Worm (Caenorhabditis elegans) whole organism, late embryonic: Measurements from ENCODE around the gene F42A9.6.

Experiments used
- C08G9.2 ChIP-seq: sonication (generic microtip); optimal IDR thresholded peaks from 2 replicates; lab custom pipeline; 2016; ENCODE audit warnings: mild to moderate bottlenecking, missing genetic modification characterization, moderate library complexity, missing compliant biosample characterization
- Y22D7AL.16 ChIP-seq: sonication (generic microtip); optimal IDR thresholded peaks from 2 replicates; lab custom pipeline; 2016; ENCODE audit warnings: missing genetic modification characterization, missing compliant biosample characterization
- ceh-18 ChIP-seq: sonication (generic microtip); optimal IDR thresholded peaks from 2 replicates; lab custom pipeline; 2016; ENCODE audit warnings: missing genetic modification characterization, missing compliant biosample characterization
- ceh-19 ChIP-seq: fragments of 200-800 bp; sonication (Bioruptor generic); optimal IDR thresholded peaks from 2 replicates; lab custom pipeline; 2018; ENCODE audit warnings: mild to moderate bottlenecking, missing genetic modification characterization, missing compliant biosample characterization
- ceh-22 ChIP-seq: sonication (generic microtip); optimal IDR thresholded peaks from 2 replicates; lab custom pipeline; 2017; ENCODE audit warnings: missing biosample characterization, missing genetic modification characterization
- ceh-31 ChIP-seq: sonication (generic microtip); optimal IDR thresholded peaks from 2 replicates; lab custom pipeline; 2016; ENCODE audit warnings: missing genetic modification characterization, missing compliant biosample characterization
- ceh-34 ChIP-seq: sonication (generic microtip); optimal IDR thresholded peaks from 2 replicates; lab custom pipeline; 2016; ENCODE audit warnings: mild to moderate bottlenecking, missing genetic modification characterization, missing compliant biosample characterization
- ceh-45 ChIP-seq: fragments of 200-800 bp; sonication (Bioruptor generic); IDR thresholded peaks from 2 replicates; pipeline ENCODE4 v1.3.6; 2022; ENCODE audit warnings: missing genetic modification reagents, missing genetic modification characterization, missing compliant biosample characterization
- ceh-9 ChIP-seq: sonication (generic microtip); optimal IDR thresholded peaks from 2 replicates; lab custom pipeline; 2016; ENCODE audit warnings: mild to moderate bottlenecking, missing genetic modification characterization, inconsistent platforms, missing compliant biosample characterization
- elt-2 ChIP-seq: sonication (generic microtip); optimal IDR thresholded peaks from 2 replicates; lab custom pipeline; 2016; ENCODE audit warnings: missing genetic modification reagents, missing genetic modification characterization, missing compliant biosample characterization
- eyg-1 ChIP-seq: sonication (generic microtip); optimal IDR thresholded peaks from 2 replicates; lab custom pipeline; 2016; ENCODE audit warnings: missing genotype, missing genetic modification characterization, missing compliant biosample characterization
- fkh-10 ChIP-seq: fragments of 150-350 bp; optimal IDR thresholded peaks from 2 replicates; lab custom pipeline; 2014; ENCODE audit warnings: missing biosample characterization, missing genetic modification reagents, missing genetic modification characterization
- gmeb-2 ChIP-seq: sonication (generic microtip); optimal IDR thresholded peaks from 2 replicates; lab custom pipeline; 2016; ENCODE audit warnings: missing genetic modification characterization, inconsistent platforms, missing compliant biosample characterization
- hlh-15 ChIP-seq: sonication (generic microtip); optimal IDR thresholded peaks from 2 replicates; lab custom pipeline; 2016; ENCODE audit warnings: missing genetic modification characterization, missing compliant biosample characterization
- hlh-6 ChIP-seq: sonication (generic microtip); optimal IDR thresholded peaks from 2 replicates; lab custom pipeline; 2016; ENCODE audit warnings: missing genotype, missing genetic modification characterization, missing compliant biosample characterization
- lim-6 ChIP-seq: sonication (generic microtip); optimal IDR thresholded peaks from 2 replicates; lab custom pipeline; 2016; ENCODE audit warnings: missing genetic modification characterization, missing compliant biosample characterization
- madf-2 ChIP-seq: sonication (generic microtip); optimal IDR thresholded peaks from 2 replicates; lab custom pipeline; 2017; ENCODE audit warnings: missing genetic modification characterization, missing compliant biosample characterization
- nfya-1 ChIP-seq: sonication (generic microtip); optimal IDR thresholded peaks from 2 replicates; lab custom pipeline; 2017; ENCODE audit warnings: missing genetic modification characterization, mild to moderate bottlenecking, missing compliant biosample characterization, antibody characterized with exemption, moderate library complexity
- nhr-232 ChIP-seq: sonication (generic microtip); optimal IDR thresholded peaks from 2 replicates; lab custom pipeline; 2016; ENCODE audit warnings: missing genetic modification characterization, missing compliant biosample characterization
- npax-4 ChIP-seq: sonication (generic microtip); optimal IDR thresholded peaks from 2 replicates; lab custom pipeline; 2016; ENCODE audit warnings: missing genetic modification characterization, missing compliant biosample characterization
- pag-3 ChIP-seq: sonication (generic microtip); optimal IDR thresholded peaks from 2 replicates; lab custom pipeline; 2016; ENCODE audit warnings: missing compliant biosample characterization, missing genetic modification characterization, borderline replicate concordance
- pax-1 ChIP-seq: fragments of 150-350 bp; optimal IDR thresholded peaks from 2 replicates; lab custom pipeline; 2014; ENCODE audit warnings: missing biosample characterization, missing genetic modification characterization
- pha-4 ChIP-seq: fragments of 150-350 bp; optimal IDR thresholded peaks from 2 replicates; lab custom pipeline; 2018; ENCODE audit warnings: missing biosample characterization, missing genetic modification reagents, missing genetic modification characterization
- pqm-1 ChIP-seq: sonication (generic microtip); optimal IDR thresholded peaks from 2 replicates; lab custom pipeline; 2016; ENCODE audit warnings: missing genetic modification characterization, missing compliant biosample characterization
- pros-1 ChIP-seq: fragments of 150-350 bp; optimal IDR thresholded peaks from 2 replicates; lab custom pipeline; 2014; ENCODE audit warnings: missing biosample characterization, missing genetic modification reagents, missing genetic modification characterization
- ref-2 ChIP-seq: sonication (generic microtip); optimal IDR thresholded peaks from 2 replicates; lab custom pipeline; 2016; ENCODE audit warnings: missing genetic modification characterization, missing compliant biosample characterization
- sdc-2 ChIP-seq: sonication (generic microtip); optimal IDR thresholded peaks from 2 replicates; lab custom pipeline; 2016; ENCODE audit warnings: missing genotype, missing genetic modification characterization, missing compliant biosample characterization
- syd-9 ChIP-seq: sonication (generic microtip); optimal IDR thresholded peaks from 2 replicates; lab custom pipeline; 2016; ENCODE audit warnings: mild to moderate bottlenecking, missing genetic modification characterization, moderate library complexity, missing compliant biosample characterization
- tbx-2 ChIP-seq: sonication (generic microtip); optimal IDR thresholded peaks from 2 replicates; lab custom pipeline; 2016; ENCODE audit warnings: missing genetic modification characterization, missing compliant biosample characterization
- tbx-7 ChIP-seq: sonication (generic microtip); optimal IDR thresholded peaks from 2 replicates; lab custom pipeline; 2016; ENCODE audit warnings: missing genotype, missing genetic modification characterization, missing compliant biosample characterization
- unc-3 ChIP-seq, 2 experiments: fragments of 200-800 bp in 1 of 2; sonication (Bioruptor generic) in 1 of 2; sonication (generic microtip) in 1 of 2; conservative IDR thresholded peaks in 1 of 2; optimal IDR thresholded peaks in 1 of 2; 2 replicates each; pipeline versions ENCODE4 v1.3.6 to Lab custom; 2016 to 2022; ENCODE audit warnings: missing compliant biosample characterization in 2 of 2, missing genetic modification characterization in 2 of 2, missing genetic modification reagents in 1 of 2
- unc-42 ChIP-seq: sonication (generic microtip); optimal IDR thresholded peaks from 2 replicates; lab custom pipeline; 2016; ENCODE audit warnings: missing genotype, missing genetic modification characterization, missing compliant biosample characterization
- unc-55 ChIP-seq: sonication (generic microtip); optimal IDR thresholded peaks from 2 replicates; lab custom pipeline; 2017; ENCODE audit warnings: missing biosample characterization, missing genetic modification reagents, missing genetic modification characterization
- unc-86 ChIP-seq: sonication (generic microtip); optimal IDR thresholded peaks from 2 replicates; lab custom pipeline; 2016; ENCODE audit warnings: missing genetic modification characterization, missing compliant biosample characterization
- zip-5 ChIP-seq: sonication (generic microtip); optimal IDR thresholded peaks from 2 replicates; lab custom pipeline; 2016; ENCODE audit warnings: missing genetic modification characterization, missing compliant biosample characterization
- ztf-16 ChIP-seq: sonication (generic microtip); optimal IDR thresholded peaks from 2 replicates; lab custom pipeline; 2017; ENCODE audit warnings: missing genetic modification characterization, missing compliant biosample characterization

The F42A9.6 gene

DNA sequence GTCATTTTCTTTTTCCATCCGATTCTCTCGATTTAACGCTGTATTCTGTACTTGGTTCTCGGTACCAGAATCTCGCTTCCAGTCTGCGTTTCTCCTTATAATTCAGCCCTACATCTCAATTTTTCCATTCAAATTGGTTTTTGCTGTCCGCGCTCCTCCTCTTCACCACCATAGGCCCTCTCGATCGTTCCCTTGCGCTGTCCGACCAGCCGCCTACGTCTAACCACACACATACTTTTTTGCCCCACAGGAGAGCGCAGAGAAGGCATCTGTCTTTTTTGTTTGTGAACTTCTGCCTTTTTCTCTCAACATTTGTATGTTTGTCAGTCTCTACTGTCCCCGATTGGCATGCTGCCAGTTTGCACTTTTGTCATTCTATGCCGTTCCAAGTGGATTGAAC, 18.3 kb downstream of the F42A9.6 start, which contains the start of gene F42A9.11:
Gene F42A9.11 (plus strand): TSS at position 310 of the 400 bp plus-strand sequence.
- TF ChIP-seq tbx-2 (peak; percentile 8), C08G9.2 (tag; lab: Kevin White, UChicago) (peak; percentile 17), pax-1 (tag; lab: Kevin White, UChicago) (no peak), ceh-31 (tag; lab: Kevin White, UChicago) (peak; percentile 37), eyg-1 (no peak), ceh-18 (peak; percentile 4), hlh-6 (peak; percentile 53), sdc-2 (tag; lab: Kevin White, UChicago) (peak; percentile 38), pros-1 (peak; percentile 14)

DNA sequence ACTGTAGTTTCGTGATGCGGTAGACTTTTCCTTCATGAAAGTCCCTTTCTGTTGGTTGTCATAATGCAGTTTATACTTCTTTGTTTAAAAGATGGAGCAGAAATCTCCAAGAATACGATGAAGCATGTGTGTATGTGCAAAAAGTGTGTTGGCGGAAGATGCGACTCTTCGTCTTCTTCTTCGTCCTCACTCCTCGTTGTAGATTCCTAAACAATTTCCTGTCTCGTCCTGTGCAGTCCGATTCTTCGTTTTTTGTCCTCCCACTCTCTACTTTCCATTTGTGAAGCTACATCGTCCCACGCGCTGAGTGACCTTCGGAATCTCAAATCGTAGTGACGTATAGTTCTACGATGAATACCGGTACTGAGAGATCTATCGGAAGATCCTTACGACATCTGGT, 19.2 kb downstream of the F42A9.6 start:
- no peak for TF ChIP-seq ceh-19 (GFP tag; lab: Kevin White, UChicago)
- TF ChIP-seq unc-86 (tag; lab: Kevin White, UChicago): no peak
- TF ChIP-seq ceh-18: no peak
- TF ChIP-seq Y22D7AL.16 (tag; lab: Kevin White, UChicago): no peak
- no peak for TF ChIP-seq pha-4 (tag; lab: Kevin White, UChicago)
- no peak for TF ChIP-seq npax-4
- no peak for TF ChIP-seq ceh-22 (tag; lab: Kevin White, UChicago)
- TF ChIP-seq ztf-16 (tag; lab: Kevin White, UChicago): no peak
- TF ChIP-seq unc-55: no peak
- TF ChIP-seq gmeb-2 (tag; lab: Kevin White, UChicago): no peak
- TF ChIP-seq, all 69 proteins: peak for 0

DNA sequence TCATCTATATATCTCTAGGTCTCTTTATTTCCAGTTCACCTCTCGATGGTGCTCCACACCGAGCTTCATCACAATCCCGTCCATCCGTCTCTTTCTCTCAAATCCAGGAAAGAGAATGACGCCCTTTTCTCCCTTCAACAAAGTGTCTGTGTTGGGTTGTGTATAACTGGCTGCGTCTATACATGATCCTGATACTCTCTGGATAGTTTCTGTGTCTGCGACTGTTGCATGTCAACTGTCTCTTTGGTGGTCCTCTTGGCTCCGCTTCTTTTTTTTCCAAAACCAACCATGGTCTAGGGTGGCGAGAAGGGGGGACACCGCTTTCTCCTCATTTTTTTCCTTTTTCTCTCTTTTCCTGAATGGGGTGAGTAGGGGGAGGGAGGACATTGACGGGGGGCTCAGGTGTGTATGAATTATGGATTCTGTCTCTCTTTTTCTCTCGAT, 20.6 kb downstream of the F42A9.6 start:
- TF ChIP-seq madf-2 (tag; lab: Kevin White, UChicago) (peak; percentile 11), ceh-19 (GFP tag; lab: Kevin White, UChicago) (peak; percentile 37), ceh-18 (peak; percentile 62), elt-2 (no peak), unc-55 (peak; percentile 86), ceh-34 (tag; lab: Kevin White, UChicago) (no peak), unc-42 (tag; lab: Kevin White, UChicago) (peak; percentile 22), tbx-2 (peak; percentile 37), nfya-1 (tag; lab: Kevin White, UChicago) (peak; percentile 64), unc-86 (tag; lab: Kevin White, UChicago) (no peak), lim-6 (tag; lab: Kevin White, UChicago) (peak; percentile 12), ceh-31 (tag; lab: Kevin White, UChicago) (peak; percentile 68)

DNA sequence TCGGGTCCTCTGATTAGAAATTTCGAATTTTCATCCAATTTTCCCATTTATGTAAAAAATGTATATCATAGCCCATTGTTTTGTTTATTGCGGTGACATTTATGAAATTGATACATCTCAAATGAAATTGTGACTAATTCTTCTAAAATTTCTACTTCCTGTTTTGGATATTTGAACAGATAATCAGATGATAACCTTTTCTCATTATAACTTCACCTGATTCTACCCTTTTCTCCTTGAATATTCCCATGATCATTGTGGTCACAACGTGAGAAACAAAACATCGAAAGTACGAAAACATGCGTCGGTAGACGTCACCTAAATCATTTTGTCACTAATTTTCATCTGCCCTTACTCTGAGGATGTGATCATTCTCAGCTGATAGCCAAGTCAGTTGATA, 21.2 kb downstream of the F42A9.6 start:
- TF ChIP-seq tbx-7 (tag; lab: Kevin White, UChicago) (no peak), ceh-9 (tag; lab: Kevin White, UChicago) (no peak), unc-3 (GFP tag; conservative IDR thresholded peaks at IDR 0.05; lab: Robert Waterston, UW) (no peak), unc-3 (tag; optimal IDR thresholded peaks at IDR 0.05; lab: Kevin White, UChicago) (no peak), zip-5 (tag; lab: Kevin White, UChicago) (no peak), hlh-15 (tag; lab: Kevin White, UChicago) (no peak), ceh-31 (tag; lab: Kevin White, UChicago) (no peak), fkh-10 (no peak), nfya-1 (tag; lab: Kevin White, UChicago) (no peak), nhr-232 (tag; lab: Kevin White, UChicago) (no peak)
- TF ChIP-seq, all 69 proteins: peak for 0

DNA sequence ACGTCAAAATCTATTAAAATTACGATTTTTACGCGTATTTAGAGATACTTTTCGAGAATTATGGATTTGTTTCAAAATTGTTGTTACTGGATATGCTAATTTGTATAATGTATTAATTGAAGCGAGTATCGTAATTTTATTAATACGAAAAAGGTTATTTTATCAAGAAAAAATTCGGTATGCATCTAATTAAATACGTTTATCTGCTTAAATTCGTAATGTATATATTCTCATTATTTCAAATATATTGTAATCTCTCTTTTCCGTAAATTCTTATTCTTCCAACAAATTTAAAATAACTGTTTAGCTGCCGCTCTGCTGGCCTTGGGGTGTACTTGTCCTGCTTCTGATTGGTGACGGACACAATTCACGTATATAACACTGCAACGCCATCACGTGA, 22.0 kb downstream of the F42A9.6 start, which contains the start of gene dgk-4:
Gene dgk-4 (plus strand): TSS at position 301 of the 400 bp plus-strand sequence.
- no peak for TF ChIP-seq ref-2 (tag; lab: Kevin White, UChicago)
- no peak for TF ChIP-seq elt-2
- TF ChIP-seq lim-6 (tag; lab: Kevin White, UChicago): no peak
- TF ChIP-seq pqm-1: no peak
- TF ChIP-seq madf-2 (tag; lab: Kevin White, UChicago): no peak
- no peak for TF ChIP-seq tbx-7 (tag; lab: Kevin White, UChicago)
- TF ChIP-seq ceh-45 (GFP tag; lab: Robert Waterston, UW): no peak
- TF ChIP-seq syd-9 (tag; lab: Kevin White, UChicago): no peak
- no peak for TF ChIP-seq gmeb-2 (tag; lab: Kevin White, UChicago)
- TF ChIP-seq tbx-2: no peak
- no peak for TF ChIP-seq pag-3
